Worm (Caenorhabditis elegans) whole organism, L4 larva: ENCODE measurements around the gene F35G2.3.

Source experiments
- aha-1 ChIP-seq: fragments of 150-350 bp; peaks from one replicate; lab custom pipeline; 2014; ENCODE audit warnings: missing biosample characterization, missing genetic modification characterization
- dmd-9 ChIP-seq: fragments of 200-800 bp; sonication (Bioruptor generic); IDR thresholded peaks from 2 replicates; pipeline ENCODE4 v1.3.6; 2022; ENCODE audit warnings: missing genetic modification reagents, missing genetic modification characterization, missing compliant biosample characterization
- duxl-1 ChIP-seq: sonication (generic microtip); optimal IDR thresholded peaks from 2 replicates; lab custom pipeline; 2016; ENCODE audit warnings: mild to moderate bottlenecking, missing genetic modification characterization, moderate library complexity, missing compliant biosample characterization; ENCODE audit not compliant: poor library complexity
- egl-43 ChIP-seq: fragments of 200-800 bp; sonication (Bioruptor generic); IDR thresholded peaks from 2 replicates; pipeline ENCODE4 v1.3.6; 2022; ENCODE audit warnings: missing genetic modification reagents, missing genetic modification characterization, missing compliant biosample characterization
- fos-1 ChIP-seq: fragments of 150-350 bp; optimal IDR thresholded peaks from 2 replicates; lab custom pipeline; 2014; ENCODE audit warnings: missing biosample characterization, missing genetic modification characterization
- lin-39 ChIP-seq: fragments of 150-350 bp; optimal IDR thresholded peaks from 2 replicates; lab custom pipeline; 2014; ENCODE audit warnings: missing biosample characterization, missing genetic modification reagents, missing genetic modification characterization
- lsy-2 ChIP-seq, 2 experiments: fragments of 150-350 bp in 1 of 2; sonication (generic microtip) in 1 of 2; optimal IDR thresholded peaks; 2 replicates each; lab custom pipeline; 2014 to 2017; ENCODE audit warnings: missing biosample characterization in 2 of 2, missing genetic modification characterization in 2 of 2
- madf-5 ChIP-seq, 2 experiments: fragments of 200-800 bp; sonication (Bioruptor generic); IDR thresholded peaks; 2 replicates each; pipeline ENCODE4 v1.3.6; 2022; ENCODE audit warnings: missing compliant biosample characterization in 2 of 2, missing genetic modification characterization in 2 of 2
- mes-2 ChIP-seq: sonication (generic microtip); optimal IDR thresholded peaks from 2 replicates; lab custom pipeline; 2016; ENCODE audit warnings: missing genotype, mild to moderate bottlenecking, missing genetic modification characterization, missing compliant biosample characterization; ENCODE audit not compliant: poor library complexity, severe bottlenecking
- nhr-6 ChIP-seq: fragments of 150-350 bp; optimal IDR thresholded peaks from 2 replicates; lab custom pipeline; 2014; ENCODE audit warnings: missing biosample characterization, missing genetic modification characterization
- skn-1 ChIP-seq: fragments of 150-350 bp; optimal IDR thresholded peaks from 2 replicates; lab custom pipeline; 2014; ENCODE audit warnings: missing biosample characterization, missing genetic modification characterization

Gene F35G2.3

DNA sequence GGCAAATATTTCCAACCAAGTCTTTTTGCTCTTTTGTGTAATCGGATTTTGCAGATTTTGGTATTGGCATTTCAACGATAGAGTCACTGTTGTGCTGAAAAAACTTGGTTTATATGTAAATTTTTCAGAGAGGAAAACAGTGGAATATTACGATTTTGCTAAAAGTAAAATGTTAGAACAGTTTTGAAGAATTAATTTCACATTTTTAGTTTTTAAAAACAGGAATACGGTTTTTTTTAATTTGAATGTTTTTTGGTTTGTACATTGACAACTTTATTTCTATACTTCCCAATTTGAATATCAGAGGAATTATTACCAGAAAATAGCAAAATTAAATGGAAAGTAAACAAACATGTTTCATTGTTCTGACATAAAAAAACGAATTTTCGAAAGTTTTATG, 43.2 kb downstream of the F35G2.3 start, which contains the start of gene dnj-26:
TSS of gene dnj-26 (minus strand) at position 101 of the 400 bp plus-strand sequence.
- TF ChIP-seq egl-43 (GFP tag; lab: Robert Waterston, UW) (no peak), nhr-6 (no peak), skn-1 (tag; lab: Kevin White, UChicago) (no peak), mes-2 (no peak), fos-1 (tag; lab: Kevin White, UChicago) (no peak)

DNA sequence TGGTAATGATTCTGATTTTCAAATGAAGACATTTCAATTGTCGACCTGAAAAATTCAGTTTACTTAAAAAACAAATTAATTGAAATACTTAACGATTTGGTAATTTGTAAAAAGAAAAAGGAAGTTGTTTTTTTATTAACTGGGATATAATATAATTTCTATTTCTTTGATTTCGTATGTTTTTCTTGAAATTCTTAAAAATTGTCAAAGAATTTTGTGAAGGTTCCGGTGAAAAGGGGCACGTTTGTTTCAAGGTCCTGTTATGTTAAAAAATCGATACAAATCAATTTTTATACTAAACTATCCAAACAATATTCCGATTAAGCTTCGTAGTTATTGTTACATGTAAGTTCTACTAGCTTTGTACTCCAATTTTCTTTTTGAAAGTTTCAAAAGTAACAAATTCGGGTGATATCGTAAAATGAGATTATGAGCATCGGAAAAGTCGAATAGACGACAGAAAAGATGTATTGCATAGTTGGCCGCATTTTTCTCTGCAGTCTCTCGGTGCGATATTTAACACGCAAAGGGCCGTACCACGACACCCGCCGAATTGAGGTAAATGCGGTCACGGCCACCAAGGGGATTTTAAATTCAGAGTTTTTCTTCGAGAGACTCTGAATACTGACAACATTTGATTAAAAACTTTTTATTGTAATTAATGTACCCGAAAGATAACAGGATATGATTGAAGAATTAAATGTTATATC, 49.9 kb downstream of the F35G2.3 start, which contains the start of gene Y39C12A.9:
TSS of gene Y39C12A.9 (minus strand) at position 51 of the 710 bp plus-strand sequence.
- TF ChIP-seq lsy-2 (tag; optimal IDR thresholded peaks at IDR 0.05; lab: Kevin White, UChicago) (peak in 1 of 2 experiments; percentile 13), aha-1 (tag; lab: Kevin White, UChicago) (peak; percentile 27), dmd-9 (GFP tag; lab: Robert Waterston, UW) (no peak), duxl-1 (no peak), lin-39 (tag; lab: Kevin White, UChicago) (no peak), madf-5 (GFP tag; IDR thresholded peaks at IDR 0.05; lab: Robert Waterston, UW) (no peak)
